Worm (Caenorhabditis elegans) whole organism, L4 larva: ENCODE data around the gene F57F5.3.

Source experiments
- T20F7.1 ChIP-seq: fragments of 200-800 bp; sonication (Bioruptor generic); optimal IDR thresholded peaks from 2 replicates; lab custom pipeline; 2018; ENCODE audit warnings: mild to moderate bottlenecking, missing genetic modification characterization, missing compliant biosample characterization
- ama-1 ChIP-seq: fragments of 150-350 bp; optimal IDR thresholded peaks from 2 replicates; lab custom pipeline; 2014; ENCODE audit warnings: inconsistent platforms, mixed read lengths
- ceh-62 ChIP-seq: sonication (generic microtip); optimal IDR thresholded peaks from 2 replicates; lab custom pipeline; 2017; ENCODE audit warnings: missing biosample characterization, missing genetic modification characterization
- ceh-82 ChIP-seq: sonication (generic microtip); optimal IDR thresholded peaks from 2 replicates; lab custom pipeline; 2017; ENCODE audit warnings: missing biosample characterization, missing genetic modification characterization
- duxl-1 ChIP-seq: sonication (generic microtip); optimal IDR thresholded peaks from 2 replicates; lab custom pipeline; 2016; ENCODE audit warnings: mild to moderate bottlenecking, missing genetic modification characterization, moderate library complexity, missing compliant biosample characterization; ENCODE audit not compliant: poor library complexity
- egl-27 ChIP-seq: sonication (generic microtip); optimal IDR thresholded peaks from 3 replicates; lab custom pipeline; 2017; ENCODE audit warnings: missing biosample characterization, missing genetic modification reagents, missing genetic modification characterization
- lin-29 ChIP-seq: fragments of 200-800 bp; sonication (Bioruptor generic); IDR thresholded peaks from 2 replicates; pipeline ENCODE4 v1.3.6; 2022; ENCODE audit warnings: missing genetic modification reagents, missing genetic modification characterization, missing compliant biosample characterization
- zfp-2 ChIP-seq: sonication (generic microtip); optimal IDR thresholded peaks from 2 replicates; lab custom pipeline; 2016; ENCODE audit warnings: mild to moderate bottlenecking, missing genetic modification characterization, missing compliant biosample characterization

The F57F5.3 gene

ce11 chrV:11958343-11959291 lies 47.8 kb downstream of the F57F5.3 start, which contains the start of gene F58H1.5:
Gene F58H1.5 (plus strand): TSS chrV:11958393.
- TF ChIP-seq ceh-62 (tag; lab: Kevin White, UChicago) (no peak), duxl-1 (no peak), zfp-2 (tag; lab: Kevin White, UChicago) (no peak), ama-1 (lab: Kevin White, UChicago) (no peak), lin-29 (no peak), T20F7.1 (GFP tag; lab: Kevin White, UChicago) (no peak), egl-27 (tag; lab: Kevin White, UChicago) (no peak)

- no peak for TF ChIP-seq ceh-82 (tag; lab: Kevin White, UChicago)
These were observed 50.8 kb downstream of the F57F5.3 start for ce11 chrV:11955617-11956016.
